Worm (Caenorhabditis elegans): ENCODE data around the gene F19B10.13.

DNA sequence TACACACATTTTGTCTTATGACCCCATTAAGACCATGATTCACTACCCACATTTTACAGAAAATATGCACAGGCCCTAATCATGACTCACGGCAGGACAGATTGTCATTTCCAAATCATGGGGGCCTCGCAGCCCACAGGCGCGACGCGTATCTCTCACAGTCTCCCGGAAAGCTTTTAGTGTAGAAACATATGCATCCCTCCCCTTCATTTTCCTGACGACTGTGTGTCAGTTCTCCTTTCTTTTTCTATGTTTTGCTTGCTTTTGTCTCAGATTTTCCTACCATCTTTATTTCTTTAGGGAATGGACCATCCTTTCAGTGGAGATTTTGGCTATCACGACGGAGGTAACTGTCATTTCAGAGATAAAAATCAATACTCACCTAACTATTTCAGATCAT, 20.9 kb upstream of the F19B10.13 start, which contains the start of gene M151.1:
- no peak for TF ChIP-seq aha-1 (tag; optimal IDR thresholded peaks at IDR 0.05)
- TF ChIP-seq ces-1 (GFP tag; optimal IDR thresholded peaks at IDR 0.05), result no peak
- TF ChIP-seq nhr-71 (tag; optimal IDR thresholded peaks at IDR 0.05), result no peak
- no peak for TF ChIP-seq mdl-1 (tag; optimal IDR thresholded peaks at IDR 0.05)
- TF ChIP-seq nhr-77 (tag; optimal IDR thresholded peaks at IDR 0.05), result no peak
- no peak for TF ChIP-seq mep-1 (tag; optimal IDR thresholded peaks at IDR 0.05)
- no peak for TF ChIP-seq nhr-12 (tag; optimal IDR thresholded peaks at IDR 0.05)
